Worm (Caenorhabditis elegans): ENCODE results near the gene emb-4.

DNA sequence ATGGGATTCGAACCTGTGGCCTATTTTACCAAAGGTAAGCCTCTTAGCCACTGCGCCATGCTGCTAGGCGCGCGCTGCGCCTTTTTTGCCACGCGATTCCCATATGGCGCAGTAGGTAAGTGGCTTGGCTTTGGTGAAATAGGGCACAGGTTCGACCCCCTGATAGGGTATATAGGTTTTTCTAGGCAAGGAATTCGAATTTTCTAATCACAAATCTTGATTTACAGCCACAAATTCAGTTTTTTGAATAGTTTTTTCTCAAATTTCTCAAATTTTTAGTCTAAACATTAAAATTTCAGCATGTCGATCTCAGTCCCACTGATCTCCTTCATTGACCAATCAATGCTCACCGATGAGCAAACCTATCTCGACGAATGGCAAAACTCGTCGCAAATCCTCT, 84.1 kb downstream of the emb-4 start, which contains the start of gene C54E10.3:
- no peak for TF ChIP-seq egl-5 (tag; optimal IDR thresholded peaks at IDR 0.05)
- TF ChIP-seq elt-2 (tag; optimal IDR thresholded peaks at IDR 0.05), result no peak
